Worm (Caenorhabditis elegans): ENCODE results near the gene B0403.3.

ce11 chrX:7040760-7041159 lies 22.4 kb downstream of the B0403.3 start:
- TF ChIP-seq lin-13 (tag; optimal IDR thresholded peaks at IDR 0.05) (no peak), ztf-11 (tag; optimal IDR thresholded peaks at IDR 0.05) (no peak), pha-4 (tag; optimal IDR thresholded peaks at IDR 0.05) (no peak), hlh-1 (tag; optimal IDR thresholded peaks at IDR 0.05) (no peak), lsy-2 (tag; optimal IDR thresholded peaks at IDR 0.05) (no peak), unc-39 (tag; optimal IDR thresholded peaks at IDR 0.05) (no peak)

All from whole organism, mixed stage, embryonic.